Fruit fly (Drosophila melanogaster) whole organism, embryonic: ENCODE data around the gene ash1.

Experiments used
- Adf1 ChIP-seq: fragments of 200-800 bp; sonication (Bioruptor generic); IDR thresholded peaks from 2 replicates; pipeline ENCODE4 v1.3.6; 2022; ENCODE audit warnings: missing biosample characterization, missing genetic modification characterization
- Awh ChIP-seq: fragments of 200-800 bp; sonication (Bioruptor generic); IDR thresholded peaks from 2 replicates; pipeline ENCODE4, ENCODE4 v1.3.6; 2022; ENCODE audit warnings: missing biosample characterization, missing genetic modification characterization
- Bdp1 ChIP-seq: fragments of 200-800 bp; sonication (Bioruptor generic); optimal IDR thresholded peaks from 3 replicates; lab custom pipeline; 2016; ENCODE audit warnings: missing biosample characterization, missing genetic modification characterization
- Blimp-1 ChIP-seq: fragments of 200-800 bp; sonication (Bioruptor generic); optimal IDR thresholded peaks from 3 replicates; lab custom pipeline; 2018; ENCODE audit warnings: missing biosample characterization, missing genetic modification characterization, mild to moderate bottlenecking, moderate library complexity, missing genetic modification reagents
- CG10321 ChIP-seq: fragments of 200-800 bp; sonication (Bioruptor generic); IDR thresholded peaks from 2 replicates; pipeline ENCODE4 v1.3.6; 2022; ENCODE audit warnings: missing biosample characterization, missing genetic modification characterization
- CG10979 ChIP-seq: fragments of 200-800 bp; sonication (Bioruptor generic); optimal IDR thresholded peaks from 2 replicates; lab custom pipeline; 2018; ENCODE audit warnings: missing biosample characterization, mild to moderate bottlenecking, missing genetic modification characterization, moderate library complexity
- CG11504 ChIP-seq: fragments of 200-800 bp; sonication (Bioruptor generic); optimal IDR thresholded peaks from 3 replicates; lab custom pipeline; 2019; ENCODE audit warnings: missing biosample characterization, mild to moderate bottlenecking, missing genetic modification characterization, moderate library complexity
- CG11696 ChIP-seq: fragments of 200-800 bp; sonication (Bioruptor generic); IDR thresholded peaks from 2 replicates; pipeline ENCODE4 v1.3.6; 2022; ENCODE audit warnings: missing biosample characterization, missing genetic modification characterization
- CG13287 ChIP-seq: fragments of 200-800 bp; sonication (Bioruptor generic); IDR thresholded peaks from 2 replicates; pipeline ENCODE4 v1.3.6; 2022; ENCODE audit warnings: missing biosample characterization, missing genetic modification characterization; ENCODE audit not compliant: partially characterized antibody
- CG13424 ChIP-seq: fragments of 200-800 bp; sonication (Bioruptor generic); optimal IDR thresholded peaks from 2 replicates; lab custom pipeline; 2019; ENCODE audit warnings: missing biosample characterization, mild to moderate bottlenecking, missing genetic modification characterization, moderate library complexity
- CG15601 ChIP-seq: fragments of 200-800 bp; sonication (Bioruptor generic); optimal IDR thresholded peaks from 3 replicates; lab custom pipeline; 2019; ENCODE audit warnings: missing biosample characterization, mild to moderate bottlenecking, missing genetic modification characterization, moderate library complexity
- CG16863 ChIP-seq: fragments of 200-800 bp; sonication (Bioruptor generic); optimal IDR thresholded peaks from 3 replicates; lab custom pipeline; 2016; ENCODE audit warnings: missing biosample characterization, missing genetic modification characterization
- CG17385 ChIP-seq: fragments of 200-800 bp; sonication (Bioruptor generic); optimal IDR thresholded peaks from 3 replicates; lab custom pipeline; 2018; ENCODE audit warnings: missing biosample characterization, mild to moderate bottlenecking, missing genetic modification characterization
- CG1792 ChIP-seq: fragments of 200-800 bp; sonication (Bioruptor generic); optimal IDR thresholded peaks from 2 replicates; lab custom pipeline; 2016; ENCODE audit warnings: missing biosample characterization, missing genetic modification characterization
- CG31388 ChIP-seq: fragments of 200-800 bp; sonication (Bioruptor generic); optimal IDR thresholded peaks from 2 replicates; lab custom pipeline; 2016; ENCODE audit warnings: missing biosample characterization, missing genetic modification characterization
- CG43689 ChIP-seq: fragments of 200-800 bp; sonication (Bioruptor generic); IDR thresholded peaks from 2 replicates; pipeline ENCODE4 v1.3.6; 2022; ENCODE audit warnings: missing biosample characterization, missing genetic modification characterization
- CG4854 ChIP-seq: fragments of 200-800 bp; sonication (Bioruptor generic); optimal IDR thresholded peaks from 2 replicates; lab custom pipeline; 2016; ENCODE audit warnings: missing biosample characterization, missing genetic modification characterization, inconsistent platforms
- CG5245 ChIP-seq: fragments of 200-800 bp; sonication (Bioruptor generic); optimal IDR thresholded peaks from 3 replicates; lab custom pipeline; 2016; ENCODE audit warnings: missing biosample characterization, missing genetic modification characterization
- CG7987 ChIP-seq: fragments of 200-800 bp; sonication (Bioruptor generic); optimal IDR thresholded peaks from 2 replicates; lab custom pipeline; 2018; ENCODE audit warnings: missing biosample characterization, mild to moderate bottlenecking, missing genetic modification characterization, moderate library complexity
- CG9215 ChIP-seq: fragments of 200-800 bp; sonication (Bioruptor generic); IDR thresholded peaks from 2 replicates; pipeline ENCODE4 v1.3.6; 2022; ENCODE audit warnings: missing biosample characterization, missing genetic modification characterization
- CkIIα-i1 ChIP-seq: fragments of 200-800 bp; sonication (Bioruptor generic); IDR thresholded peaks from 2 replicates; pipeline ENCODE4 v1.3.6; 2022; ENCODE audit warnings: missing biosample characterization, missing genetic modification characterization
- Dp ChIP-seq: fragments of 200-800 bp; sonication (Bioruptor generic); optimal IDR thresholded peaks from 2 replicates; lab custom pipeline; 2018; ENCODE audit warnings: missing biosample characterization, mild to moderate bottlenecking, missing genetic modification characterization, moderate library complexity
- Dref ChIP-seq: fragments of 200-800 bp; sonication (Bioruptor generic); IDR thresholded peaks from 2 replicates; pipeline ENCODE4 v1.3.6; 2022; ENCODE audit warnings: missing biosample characterization, missing genetic modification characterization
- Drgx ChIP-seq: fragments of 200-800 bp; sonication (Bioruptor generic); IDR thresholded peaks from 2 replicates; pipeline ENCODE4 v1.3.6; 2022; ENCODE audit warnings: missing biosample characterization, missing genetic modification characterization
- Fer3 ChIP-seq: fragments of 200-800 bp; sonication (Bioruptor generic); optimal IDR thresholded peaks from 2 replicates; lab custom pipeline; 2018; ENCODE audit warnings: missing biosample characterization, mild to moderate bottlenecking, missing genetic modification characterization, moderate library complexity
- Kr ChIP-seq: fragments of 200-800 bp; sonication (Bioruptor generic); optimal IDR thresholded peaks from 2 replicates; lab custom pipeline; 2017; ENCODE audit warnings: missing biosample characterization, mild to moderate bottlenecking, missing genetic modification characterization
- Med ChIP-seq: fragments of 200-800 bp; sonication (Bioruptor generic); peaks from one replicate; lab custom pipeline; 2016; ENCODE audit warnings: missing biosample characterization, missing genetic modification characterization, mild to moderate bottlenecking, inconsistent platforms, moderate library complexity
- NK7.1 ChIP-seq: fragments of 200-800 bp; sonication (Bioruptor generic); optimal IDR thresholded peaks from 3 replicates; lab custom pipeline; 2016; ENCODE audit warnings: missing biosample characterization, missing genetic modification characterization
- Opbp ChIP-seq: fragments of 200-800 bp; sonication (Bioruptor generic); IDR thresholded peaks from 3 replicates; pipeline ENCODE4 v1.3.6; 2022; ENCODE audit warnings: missing biosample characterization, missing genetic modification characterization; ENCODE audit not compliant: partially characterized antibody
- Side ChIP-seq: fragments of 200-800 bp; sonication (Bioruptor generic); optimal IDR thresholded peaks from 2 replicates; lab custom pipeline; 2016; ENCODE audit warnings: missing biosample characterization, missing genetic modification characterization
- TFAM ChIP-seq: fragments of 200-800 bp; sonication (Bioruptor generic); optimal IDR thresholded peaks from 2 replicates; lab custom pipeline; 2017; ENCODE audit warnings: missing biosample characterization, missing genetic modification characterization, inconsistent platforms
- Usf ChIP-seq: fragments of 200-800 bp; sonication (Bioruptor generic); optimal IDR thresholded peaks from 2 replicates; lab custom pipeline; 2017; ENCODE audit warnings: missing genotype, missing biosample characterization, missing genetic modification characterization
- ash1 ChIP-seq: fragments of 200-800 bp; sonication (Bioruptor generic); optimal IDR thresholded peaks from 2 replicates; lab custom pipeline; 2018; ENCODE audit warnings: missing biosample characterization, mild to moderate bottlenecking, missing genetic modification characterization
- dan ChIP-seq: fragments of 200-800 bp; sonication (Bioruptor generic); IDR thresholded peaks from 2 replicates; pipeline ENCODE4 v1.3.6; 2022; ENCODE audit warnings: missing biosample characterization, missing genetic modification characterization
- dmrt99B ChIP-seq: fragments of 200-800 bp; sonication (Bioruptor generic); optimal IDR thresholded peaks from 2 replicates; lab custom pipeline; 2018; ENCODE audit warnings: missing biosample characterization, mild to moderate bottlenecking, missing genetic modification characterization, moderate library complexity
- eve ChIP-seq, 2 experiments: fragments of >200 bp; optimal IDR thresholded peaks; 2 replicates each; lab custom pipeline; 2017; ENCODE audit warnings: missing biosample characterization in 2 of 2, missing genetic modification characterization in 2 of 2
- grn ChIP-seq: fragments of 200-800 bp; sonication (Bioruptor generic); optimal IDR thresholded peaks from 3 replicates; lab custom pipeline; 2017; ENCODE audit warnings: missing biosample characterization, missing genetic modification characterization
- gsb-n ChIP-seq: fragments of 200-800 bp; sonication (Bioruptor generic); optimal IDR thresholded peaks from 3 replicates; lab custom pipeline; 2018; ENCODE audit warnings: missing biosample characterization, mild to moderate bottlenecking, missing genetic modification characterization
- jing ChIP-seq: fragments of 200-800 bp; sonication (Bioruptor generic); optimal IDR thresholded peaks from 2 replicates; lab custom pipeline; 2018; ENCODE audit warnings: missing biosample characterization, mild to moderate bottlenecking, missing genetic modification characterization
- ken ChIP-seq: fragments of 200-800 bp; sonication (Bioruptor generic); IDR thresholded peaks from 3 replicates; pipeline ENCODE4 v1.3.6; 2022; ENCODE audit warnings: missing biosample characterization, missing genetic modification characterization
- knrl ChIP-seq: fragments of 200-800 bp; sonication (Bioruptor generic); IDR thresholded peaks from 3 replicates; pipeline ENCODE4 v1.3.6; 2022; ENCODE audit warnings: missing biosample characterization, missing genetic modification characterization; ENCODE audit not compliant: partially characterized antibody
- mld ChIP-seq: fragments of 200-800 bp; sonication (Bioruptor generic); IDR thresholded peaks from 3 replicates; pipeline ENCODE4 v1.3.6; 2022; ENCODE audit warnings: missing biosample characterization, missing genetic modification characterization; ENCODE audit not compliant: partially characterized antibody
- org-1 ChIP-seq: fragments of 200-800 bp; sonication (Bioruptor generic); optimal IDR thresholded peaks from 2 replicates; lab custom pipeline; 2017; ENCODE audit warnings: missing biosample characterization, missing genetic modification characterization
- pum ChIP-seq: fragments of 200-800 bp; sonication (Bioruptor generic); optimal IDR thresholded peaks from 2 replicates; lab custom pipeline; 2016; ENCODE audit warnings: missing biosample characterization, missing genetic modification characterization
- ranshi ChIP-seq: fragments of 200-800 bp; sonication (Bioruptor generic); IDR thresholded peaks from 2 replicates; pipeline ENCODE4 v1.3.6; 2022; ENCODE audit warnings: missing biosample characterization, missing genetic modification characterization
- run ChIP-seq: fragments of 200-800 bp; sonication (Bioruptor generic); optimal IDR thresholded peaks from 3 replicates; lab custom pipeline; 2018; ENCODE audit warnings: missing biosample characterization, mild to moderate bottlenecking, missing genetic modification characterization
- shn ChIP-seq: fragments of 200-800 bp; sonication (Bioruptor generic); optimal IDR thresholded peaks from 3 replicates; lab custom pipeline; 2016; ENCODE audit warnings: missing biosample characterization, missing genetic modification characterization
- sug ChIP-seq: fragments of 200-800 bp; optimal IDR thresholded peaks from 2 replicates; lab custom pipeline; 2019; ENCODE audit warnings: missing biosample characterization, mild to moderate bottlenecking, missing genetic modification characterization, moderate library complexity
- tll ChIP-seq, 2 experiments: fragments of 200-800 bp in 1 of 2; fragments of >200 bp in 1 of 2; sonication (Bioruptor generic) in 1 of 2; optimal IDR thresholded peaks; 2 replicates each; lab custom pipeline; 2017 to 2019; ENCODE audit warnings: missing biosample characterization in 2 of 2, missing genetic modification characterization in 2 of 2, mild to moderate bottlenecking in 1 of 2, moderate library complexity in 1 of 2
- vfl ChIP-seq: fragments of 200-800 bp; sonication (Bioruptor generic); optimal IDR thresholded peaks from 2 replicates; lab custom pipeline; 2016; ENCODE audit warnings: missing biosample characterization, missing genetic modification characterization

ash1 gene

dm6 chr3L:19564905-19565700 lies 33.5 kb downstream of the ash1 start (continued):
- TF ChIP-seq Dref (GFP tag; lab: Robert Waterston, UW) = no peak
- no peak for TF ChIP-seq CG43689 (GFP tag; lab: Robert Waterston, UW)
- TF ChIP-seq CG13424 (tag; lab: Kevin White, UChicago) = no peak
- TF ChIP-seq eve (GFP tag; optimal IDR thresholded peaks at IDR 0.05; lab: Kevin White, UChicago) = peak in 1 of 2 experiments; percentile 75
- no peak for TF ChIP-seq run (tag; lab: Kevin White, UChicago)
- TF ChIP-seq CG10321 (GFP tag; lab: Robert Waterston, UW) = no peak
- TF ChIP-seq ranshi (GFP tag; lab: Robert Waterston, UW) = no peak
- no peak for TF ChIP-seq dmrt99B (tag; lab: Kevin White, UChicago)
- no peak for TF ChIP-seq org-1 (GFP tag; lab: Kevin White, UChicago)
- TF ChIP-seq TFAM (GFP tag; lab: Kevin White, UChicago) = no peak
- TF ChIP-seq Kr (GFP tag; lab: Kevin White, UChicago) = no peak
- no peak for TF ChIP-seq knrl (GFP tag; lab: Robert Waterston, UW)
- TF ChIP-seq CG9215 (GFP tag; lab: Robert Waterston, UW) = no peak
- TF ChIP-seq CG17385 (GFP tag; lab: Kevin White, UChicago) = no peak
- TF ChIP-seq grn (GFP tag; lab: Kevin White, UChicago) = no peak
- no peak for TF ChIP-seq CG11696 (GFP tag; lab: Robert Waterston, UW)
- no peak for TF ChIP-seq Usf (GFP tag; lab: Kevin White, UChicago)
- TF ChIP-seq CkIIα-i1 (GFP tag; lab: Robert Waterston, UW) = no peak
- TF ChIP-seq CG4854 (GFP tag; lab: Kevin White, UChicago) = no peak
- TF ChIP-seq Side (GFP tag; lab: Kevin White, UChicago) = no peak
- TF ChIP-seq Med (GFP tag; lab: Kevin White, UChicago) = peak; percentile 50
- TF ChIP-seq mld (GFP tag; lab: Robert Waterston, UW) = no peak
- no peak for TF ChIP-seq CG11504 (tag; lab: Kevin White, UChicago)
- no peak for TF ChIP-seq CG5245 (GFP tag; lab: Kevin White, UChicago)
- TF ChIP-seq CG10979 (tag; lab: Kevin White, UChicago) = no peak
- TF ChIP-seq Blimp-1 (GFP tag; lab: Kevin White, UChicago) = peak; percentile 62
- no peak for TF ChIP-seq Opbp (GFP tag; lab: Robert Waterston, UW)
- TF ChIP-seq dan (GFP tag; lab: Robert Waterston, UW) = no peak
- TF ChIP-seq Bdp1 (GFP tag; lab: Kevin White, UChicago) = no peak
- TF ChIP-seq tll (GFP tag; optimal IDR thresholded peaks at IDR 0.05; lab: Kevin White, UChicago) = no peak
- TF ChIP-seq Awh (GFP tag; lab: Robert Waterston, UW) = peak; percentile 75
- TF ChIP-seq ken = 0 out of 3 replicates have a peak, but pooled peaks have one; percentile 18
- no peak for TF ChIP-seq ash1 (GFP tag; lab: Kevin White, UChicago)
- TF ChIP-seq NK7.1 (GFP tag; lab: Kevin White, UChicago) = no peak
- TF ChIP-seq sug = peak; percentile 73
- TF ChIP-seq jing (GFP tag; lab: Kevin White, UChicago) = no peak
- no peak for TF ChIP-seq shn (GFP tag; lab: Kevin White, UChicago)
- TF ChIP-seq CG15601 (tag; lab: Kevin White, UChicago) = no peak
- no peak for TF ChIP-seq gsb-n
- no peak for TF ChIP-seq vfl (GFP tag; lab: Kevin White, UChicago)
- no peak for TF ChIP-seq Adf1 (GFP tag; lab: Robert Waterston, UW)
- no peak for TF ChIP-seq CG16863 (GFP tag; lab: Kevin White, UChicago)
- TF ChIP-seq Dp (GFP tag; lab: Kevin White, UChicago) = no peak
- no peak for TF ChIP-seq Fer3 (tag; lab: Kevin White, UChicago)
- no peak for TF ChIP-seq Drgx (GFP tag; lab: Robert Waterston, UW)
- no peak for TF ChIP-seq pum (GFP tag; lab: Kevin White, UChicago)
- TF ChIP-seq CG31388 = no peak
- no peak for TF ChIP-seq CG7987
- TF ChIP-seq CG13287 = no peak
- TF ChIP-seq CG1792 (GFP tag; lab: Kevin White, UChicago) = no peak
